Fruit fly (Drosophila melanogaster) whole organism: Measurements from ENCODE around the gene Rpt6.

Experiments
- pan ChIP-seq: fragments of >200 bp; optimal IDR thresholded peaks from 2 replicates; lab custom pipeline; 2017
- psq ChIP-seq: fragments of >200 bp; optimal IDR thresholded peaks from 2 replicates; lab custom pipeline; 2017

- no peak for TF ChIP-seq psq (lab: Kevin White, UChicago)
- no peak for TF ChIP-seq pan (lab: Kevin White, UChicago)
Observed at dm6 chrX:21315852-21316251, at the start of gene Rpt6.
